Fruit fly (Drosophila melanogaster): ENCODE results near the gene Nin.
A peak's percentile ranks its signal among the peaks of the same experiment; 100 is the strongest.

The Nin gene

DNA sequence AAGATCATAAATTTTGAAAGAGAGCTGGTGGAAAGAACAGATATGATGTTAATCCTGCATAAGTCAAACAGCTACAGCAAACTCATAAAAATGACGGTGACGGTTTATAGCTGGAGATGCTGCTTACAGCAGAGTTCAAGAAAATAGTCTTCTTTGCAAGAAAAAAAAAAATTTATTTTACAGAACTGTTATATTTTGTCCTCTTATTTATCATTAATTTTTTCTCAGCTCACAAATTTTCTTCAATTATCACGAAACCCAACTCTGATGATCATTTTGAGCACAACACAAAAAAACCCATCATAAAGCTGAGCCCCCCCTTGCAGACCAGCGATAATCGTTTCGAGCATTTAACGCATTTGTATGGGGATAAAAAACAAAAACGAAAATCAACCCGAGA, 46.9 kb downstream of the Nin start (continued):
- peak; percentile 54 for TF ChIP-seq Met (GFP tag; optimal IDR thresholded peaks at IDR 0.05)
- no peak for TF ChIP-seq CG11294 (GFP tag; IDR thresholded peaks at IDR 0.05)
- peak; percentile 21 for TF ChIP-seq Sox14 (GFP tag; optimal IDR thresholded peaks at IDR 0.05)
- no peak for TF ChIP-seq Ets96B (tag; optimal IDR thresholded peaks at IDR 0.05)
- TF ChIP-seq CG3032 (tag; optimal IDR thresholded peaks at IDR 0.05): no peak
- no peak for TF ChIP-seq CG1621 (tag; optimal IDR thresholded peaks at IDR 0.05)
- peak; percentile 3 for TF ChIP-seq CG32006 (GFP tag; optimal IDR thresholded peaks at IDR 0.05)
- TF ChIP-seq Smox (GFP tag; optimal IDR thresholded peaks at IDR 0.05): peak; percentile 59
- peak; percentile 3 for TF ChIP-seq fkh (GFP tag; optimal IDR thresholded peaks at IDR 0.05)
- peak; percentile 28 for TF ChIP-seq pdm3 (GFP tag; optimal IDR thresholded peaks at IDR 0.05)
- TF ChIP-seq Sox102F (GFP tag; optimal IDR thresholded peaks at IDR 0.05): peak; percentile 75
- TF ChIP-seq Ets21C (GFP tag; optimal IDR thresholded peaks at IDR 0.05): peak; percentile 28
- no peak for TF ChIP-seq dac (GFP tag; optimal IDR thresholded peaks at IDR 0.05)
- no peak for TF ChIP-seq CG6854 (GFP tag; optimal IDR thresholded peaks at IDR 0.05)
- 0 out of 3 replicates have a peak, but pooled peaks have one; percentile 31 for TF ChIP-seq CG6163 (GFP tag; IDR thresholded peaks at IDR 0.05)
- TF ChIP-seq CG6808 (GFP tag; optimal IDR thresholded peaks at IDR 0.05): no peak
- TF ChIP-seq svp (GFP tag): peak; percentile 75
- no peak for TF ChIP-seq Lpt (GFP tag; optimal IDR thresholded peaks at IDR 0.05)
- peak; percentile 42 for TF ChIP-seq acj6 (GFP tag; optimal IDR thresholded peaks at IDR 0.05)
- no peak for TF ChIP-seq CG11762 (GFP tag; optimal IDR thresholded peaks at IDR 0.05; ENCODE audit: insufficient read depth)
- TF ChIP-seq CG7368 (GFP tag; optimal IDR thresholded peaks at IDR 0.05): no peak
- peak; percentile 16 for TF ChIP-seq CG10669 (GFP tag; optimal IDR thresholded peaks at IDR 0.05)
- no peak for TF ChIP-seq CG9139 (GFP tag; optimal IDR thresholded peaks at IDR 0.05)
- TF ChIP-seq salr (GFP tag; optimal IDR thresholded peaks at IDR 0.05): no peak
- TF ChIP-seq CG15336 (GFP tag; IDR thresholded peaks at IDR 0.05): 0 out of 2 replicates have a peak, but pooled peaks have one; percentile 19
- TF ChIP-seq fd85E (GFP tag; optimal IDR thresholded peaks at IDR 0.05): no peak
- no peak for TF ChIP-seq CG11902 (GFP tag; optimal IDR thresholded peaks at IDR 0.05)
- peak; percentile 51 for TF ChIP-seq CG31627 (GFP tag; optimal IDR thresholded peaks at IDR 0.05)
- peak; percentile 38 for TF ChIP-seq CG34406 (GFP tag; optimal IDR thresholded peaks at IDR 0.05)
- TF ChIP-seq Eip75B (GFP tag; optimal IDR thresholded peaks at IDR 0.05): peak; percentile 19
- TF ChIP-seq Eip78C (GFP tag): peak; percentile 83
- no peak for TF ChIP-seq CG16779 (tag; optimal IDR thresholded peaks at IDR 0.05)
- TF ChIP-seq Hr4 (GFP tag; optimal IDR thresholded peaks at IDR 0.05): no peak
- no peak for TF ChIP-seq Hr38 (GFP tag; optimal IDR thresholded peaks at IDR 0.05)

DNA sequence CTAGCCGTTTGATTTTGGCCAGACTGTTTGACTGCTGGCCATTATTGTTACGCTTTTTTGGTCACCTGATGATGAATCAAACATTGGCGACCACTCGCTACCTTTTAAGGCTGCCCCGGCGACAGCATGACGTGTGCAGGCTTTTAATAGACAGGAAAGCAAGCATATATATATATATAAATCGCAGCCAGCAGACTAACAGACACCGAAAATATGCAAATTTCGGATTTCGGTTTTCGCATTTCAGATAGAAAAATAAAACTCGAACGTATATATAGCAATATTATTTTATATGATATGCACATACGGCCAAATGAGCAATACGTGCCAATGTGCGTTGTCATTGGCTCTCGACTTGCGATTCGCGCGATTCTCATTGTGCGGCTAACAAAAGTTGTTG, 47.6 kb downstream of the Nin start:
- TF ChIP-seq CG11294 (GFP tag; IDR thresholded peaks at IDR 0.05) (no peak), Eip78C (GFP tag) (no peak), CG4318 (GFP tag; optimal IDR thresholded peaks at IDR 0.05) (no peak), CG8632 (GFP tag; optimal IDR thresholded peaks at IDR 0.05) (no peak), CG8319 (GFP tag; optimal IDR thresholded peaks at IDR 0.05) (no peak), Ets21C (GFP tag; optimal IDR thresholded peaks at IDR 0.05) (no peak), lz (GFP tag; optimal IDR thresholded peaks at IDR 0.05) (no peak), spab (GFP tag; optimal IDR thresholded peaks at IDR 0.05) (no peak), CG31627 (GFP tag; optimal IDR thresholded peaks at IDR 0.05) (no peak), Sox14 (GFP tag; optimal IDR thresholded peaks at IDR 0.05) (no peak), CG6854 (GFP tag; optimal IDR thresholded peaks at IDR 0.05) (no peak), eg (GFP tag; IDR thresholded peaks at IDR 0.05) (no peak), fd85E (GFP tag; optimal IDR thresholded peaks at IDR 0.05) (no peak), CG3919 (GFP tag; optimal IDR thresholded peaks at IDR 0.05) (no peak)

Measured in whole organism, prepupa.